Fruit fly (Drosophila melanogaster): ENCODE measurements around the gene CG32523.

CG32523 gene

DNA sequence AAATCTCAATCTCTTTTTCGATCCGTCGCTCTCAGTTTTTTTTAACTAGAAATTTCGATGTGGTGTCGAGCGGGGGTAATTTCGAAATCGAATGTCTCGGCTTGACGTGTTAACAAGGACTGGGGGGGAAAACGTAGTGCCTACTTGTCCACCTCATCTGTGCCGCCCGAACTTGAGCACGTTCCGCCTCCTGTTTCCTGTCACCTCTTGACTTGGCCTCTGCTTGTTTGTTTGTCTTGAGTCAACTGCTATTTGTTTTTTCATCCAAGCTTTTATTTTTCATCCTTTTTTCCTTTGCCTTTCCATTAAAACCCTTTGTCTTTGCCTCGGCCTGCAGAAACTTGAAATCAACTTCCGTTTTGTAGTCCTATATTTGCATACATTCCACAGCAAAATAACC lies 33.4 kb downstream of the CG32523 start, which contains the start of gene CG1722:
Gene CG1722, minus strand, starts transcription at position 101 of the 400 bp plus-strand sequence.
- TF ChIP-seq cnc (optimal IDR thresholded peaks at IDR 0.05) (no peak), cic (GFP tag; optimal IDR thresholded peaks at IDR 0.05) (no peak), CG33017 (tag; optimal IDR thresholded peaks at IDR 0.05) (no peak), CG7045 (GFP tag; optimal IDR thresholded peaks at IDR 0.05) (no peak), ovo (GFP tag; optimal IDR thresholded peaks at IDR 0.05) (no peak), CG12768 (GFP tag; optimal IDR thresholded peaks at IDR 0.05) (no peak)

DNA sequence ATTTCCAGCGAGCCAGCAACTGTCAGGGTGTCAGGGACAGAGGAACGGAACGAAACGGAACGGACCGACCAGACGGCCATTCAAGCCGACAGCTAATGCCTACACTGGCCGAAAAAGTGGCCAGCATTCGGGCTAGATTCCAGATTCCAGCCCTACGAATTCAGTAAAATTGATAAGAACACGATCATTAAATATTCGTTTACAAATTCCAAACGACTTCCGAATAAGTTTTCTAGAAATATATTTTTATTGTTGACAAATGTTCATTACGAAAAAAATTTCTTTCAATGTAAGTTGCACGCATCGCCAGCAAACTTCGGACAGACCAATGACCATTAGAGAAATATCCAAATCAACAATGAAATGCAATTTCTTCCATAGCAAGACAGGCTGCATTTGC lies 47.7 kb downstream of the CG32523 start:
- no peak for TF ChIP-seq kay (GFP tag; ENCODE audit: borderline replicate concordance)
- no peak for TF ChIP-seq CG33017 (tag; optimal IDR thresholded peaks at IDR 0.05)
- TF ChIP-seq Clk (GFP tag; optimal IDR thresholded peaks at IDR 0.05) = no peak
- TF ChIP-seq tj (GFP tag; optimal IDR thresholded peaks at IDR 0.05) = no peak
- no peak for TF ChIP-seq pad (GFP tag; optimal IDR thresholded peaks at IDR 0.05)
